Worm (Caenorhabditis elegans): ENCODE results near the gene F16F9.3.
A peak's percentile ranks its signal among the peaks of the same experiment; 100 is the strongest.

Gene F16F9.3

ce11 chrX:8477048-8477806, 19.8 kb downstream of the F16F9.3 start (continued):
- TF ChIP-seq nhr-25 (tag; optimal IDR thresholded peaks at IDR 0.05; ENCODE audit: borderline replicate concordance, insufficient read depth), result peak; percentile 86
- TF ChIP-seq nhr-76 (tag; optimal IDR thresholded peaks at IDR 0.05), result no peak
- peak; percentile 98 for TF ChIP-seq aha-1 (tag)
- TF ChIP-seq egl-27 (tag; optimal IDR thresholded peaks at IDR 0.05), result no peak
- peak; percentile 27 for TF ChIP-seq nhr-6 (tag; optimal IDR thresholded peaks at IDR 0.05)
- TF ChIP-seq dpl-1 (GFP tag; optimal IDR thresholded peaks at IDR 0.05), result peak; percentile 22
- TF ChIP-seq zfp-3 (GFP tag; conservative IDR thresholded peaks at IDR 0.05), result no peak
- TF ChIP-seq gei-8 (GFP tag; optimal IDR thresholded peaks at IDR 0.05), result no peak
- no peak for TF ChIP-seq nhr-41 (GFP tag; IDR thresholded peaks at IDR 0.05)
- TF ChIP-seq mep-1 (tag; optimal IDR thresholded peaks at IDR 0.05), result peak; percentile 86
- TF ChIP-seq F10B5.3 (tag; optimal IDR thresholded peaks at IDR 0.05), result no peak
- peak in 1 of 2 experiments; percentile 65; a peak in 1 of 4 replicates for TF ChIP-seq madf-5 (GFP tag; IDR thresholded peaks at IDR 0.05)
- no peak for TF ChIP-seq ceh-82 (tag; optimal IDR thresholded peaks at IDR 0.05)
- no peak for TF ChIP-seq ceh-62 (tag; optimal IDR thresholded peaks at IDR 0.05)
- peak; percentile 16 for TF ChIP-seq zag-1 (tag; optimal IDR thresholded peaks at IDR 0.05)
- TF ChIP-seq tag-97 (GFP tag; IDR thresholded peaks at IDR 0.05), result no peak
- TF ChIP-seq T26A8.4 (GFP tag; IDR thresholded peaks at IDR 0.05), result peak; percentile 41; the same call in 1 of the 2 replicates
- no peak for TF ChIP-seq R02D3.7 (tag; optimal IDR thresholded peaks at IDR 0.05)
- no peak for TF ChIP-seq F44E2.7 (GFP tag; IDR thresholded peaks at IDR 0.05)
- peak; percentile 72 for TF ChIP-seq nhr-102 (tag; optimal IDR thresholded peaks at IDR 0.05)
- peak in 1 of 2 experiments; percentile 63 for TF ChIP-seq hif-1 (tag; optimal IDR thresholded peaks at IDR 0.05)
- peak; percentile 10 for TF ChIP-seq mes-2 (tag; optimal IDR thresholded peaks at IDR 0.05; ENCODE audit: poor library complexity, severe bottlenecking)
- TF ChIP-seq nhr-42 (GFP tag; IDR thresholded peaks at IDR 0.05), result peak; percentile 36; the same call in 1 of the 2 replicates
- TF ChIP-seq nhr-10 (tag; optimal IDR thresholded peaks at IDR 0.05), result peak; percentile 85
- no peak for TF ChIP-seq nhr-111 (GFP tag; optimal IDR thresholded peaks at IDR 0.05)
- peak; percentile 15; the same call in 1 of the 2 replicates for TF ChIP-seq set-16 (GFP tag; IDR thresholded peaks at IDR 0.05)
- no peak for TF ChIP-seq Y48G9A.11 (GFP tag; IDR thresholded peaks at IDR 0.05)

ce11 chrX:8479050-8479449, 21.6 kb downstream of the F16F9.3 start:
- TF ChIP-seq tag-97 (GFP tag; IDR thresholded peaks at IDR 0.05) (no peak), hif-1 (tag; optimal IDR thresholded peaks at IDR 0.05) (peak in 1 of 2 experiments; percentile 53), nhr-77 (tag; optimal IDR thresholded peaks at IDR 0.05) (no peak), daf-19 (GFP tag; conservative IDR thresholded peaks at IDR 0.05) (no peak), snpc-1.2 (GFP tag; IDR thresholded peaks at IDR 0.05) (no peak), skn-1 (tag; optimal IDR thresholded peaks at IDR 0.05) (no peak), unc-39 (tag; optimal IDR thresholded peaks at IDR 0.05) (no peak), F26F4.8 (GFP tag; conservative IDR thresholded peaks at IDR 0.05) (no peak), daf-8 (GFP tag; IDR thresholded peaks at IDR 0.05) (no peak), ces-1 (GFP tag; optimal IDR thresholded peaks at IDR 0.05) (no peak), madf-9 (GFP tag; conservative IDR thresholded peaks at IDR 0.05) (no peak), egl-43 (GFP tag; IDR thresholded peaks at IDR 0.05) (no peak), lim-7 (GFP tag; IDR thresholded peaks at IDR 0.05) (no peak), egl-27 (tag; optimal IDR thresholded peaks at IDR 0.05) (no peak), F37D6.2 (tag; optimal IDR thresholded peaks at IDR 0.05) (peak; percentile 4), jun-1 (tag; optimal IDR thresholded peaks at IDR 0.05) (no peak), aly-2 (tag; optimal IDR thresholded peaks at IDR 0.05) (no peak), nhr-76 (tag; optimal IDR thresholded peaks at IDR 0.05) (no peak), dmd-9 (GFP tag; IDR thresholded peaks at IDR 0.05) (no peak), mes-2 (tag; optimal IDR thresholded peaks at IDR 0.05; ENCODE audit: poor library complexity, severe bottlenecking) (no peak), zag-1 (tag; optimal IDR thresholded peaks at IDR 0.05) (no peak), dpl-1 (GFP tag; optimal IDR thresholded peaks at IDR 0.05) (no peak), zfp-2 (tag; optimal IDR thresholded peaks at IDR 0.05) (no peak), ceh-32 (tag; optimal IDR thresholded peaks at IDR 0.05; ENCODE audit: poor library complexity) (no peak), hmg-1.1 (GFP tag; IDR thresholded peaks at IDR 0.05) (0 out of 2 replicates have a peak, but pooled peaks have one; percentile 29), arid-1 (GFP tag; conservative IDR thresholded peaks at IDR 0.05) (no peak), F44E2.7 (GFP tag; IDR thresholded peaks at IDR 0.05) (no peak), nhr-11 (tag; optimal IDR thresholded peaks at IDR 0.05) (no peak), spr-1 (tag; optimal IDR thresholded peaks at IDR 0.05) (no peak), saeg-2 (GFP tag; IDR thresholded peaks at IDR 0.05) (no peak), nhr-10 (tag; optimal IDR thresholded peaks at IDR 0.05) (no peak)
